Worm (Caenorhabditis elegans): ENCODE data around the gene nhr-219.

DNA sequence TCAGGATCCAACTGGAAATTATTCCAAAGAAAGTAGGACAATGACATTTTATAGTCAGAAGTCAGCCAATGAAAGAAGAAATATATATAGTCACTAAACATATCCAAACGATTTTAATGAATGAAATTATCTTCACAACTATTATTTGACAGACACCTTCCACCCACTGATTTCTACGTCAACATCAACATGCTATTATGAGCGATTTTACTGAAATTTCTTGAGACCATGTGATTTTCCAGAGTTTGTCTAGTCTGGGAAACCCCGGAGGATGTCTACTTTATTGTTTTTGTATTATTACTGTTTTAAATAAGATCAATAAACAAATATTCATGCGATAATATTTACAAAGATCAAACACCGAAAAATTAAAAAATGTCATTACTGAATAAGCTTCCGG, 49.6 kb upstream of the nhr-219 start, which contains the start of gene srt-18:
- no peak for TF ChIP-seq flt-1 (GFP tag; IDR thresholded peaks at IDR 0.05)
- TF ChIP-seq ama-1 (optimal IDR thresholded peaks at IDR 0.05), result no peak
- no peak for TF ChIP-seq hnd-1 (tag; optimal IDR thresholded peaks at IDR 0.05)
- no peak for TF ChIP-seq ets-7 (tag; optimal IDR thresholded peaks at IDR 0.05)
- TF ChIP-seq tbx-11 (GFP tag; IDR thresholded peaks at IDR 0.05), result no peak
- TF ChIP-seq hmg-4 (GFP tag; optimal IDR thresholded peaks at IDR 0.05), result no peak
- no peak for TF ChIP-seq aly-1 (tag; optimal IDR thresholded peaks at IDR 0.05)
- no peak for TF ChIP-seq sea-1 (GFP tag; conservative IDR thresholded peaks at IDR 0.05)
- TF ChIP-seq hmbx-1 (tag; optimal IDR thresholded peaks at IDR 0.05), result no peak
- TF ChIP-seq B0310.2 (tag; optimal IDR thresholded peaks at IDR 0.05), result no peak
- no peak for TF ChIP-seq tra-4 (tag; optimal IDR thresholded peaks at IDR 0.05)
- TF ChIP-seq F13C5.2 (tag; optimal IDR thresholded peaks at IDR 0.05), result no peak
- TF ChIP-seq ceh-13 (GFP tag; optimal IDR thresholded peaks at IDR 0.05), result no peak
- no peak for TF ChIP-seq scrt-1 (GFP tag; IDR thresholded peaks at IDR 0.05)
